Fruit fly (Drosophila melanogaster) whole organism, pupa: ENCODE results near the gene CG44090.

Experiments used
- CG13204 ChIP-seq: fragments of 200-800 bp; sonication (Bioruptor generic); optimal IDR thresholded peaks from 2 replicates; lab custom pipeline; 2018; ENCODE audit warnings: missing biosample characterization, mild to moderate bottlenecking, missing genetic modification characterization, moderate library complexity
- CG14655 ChIP-seq: fragments of 200-800 bp; sonication (Bioruptor generic); optimal IDR thresholded peaks from 3 replicates; lab custom pipeline; 2017; ENCODE audit warnings: mild to moderate bottlenecking, missing biosample characterization, missing genetic modification reagents, missing genetic modification characterization
- CG15710 ChIP-seq: fragments of 200-800 bp; sonication (Bioruptor generic); optimal IDR thresholded peaks from 2 replicates; lab custom pipeline; 2018; ENCODE audit warnings: missing biosample characterization, mild to moderate bottlenecking, missing genetic modification characterization, moderate library complexity
- CG8159 ChIP-seq: fragments of 200-800 bp; sonication (Bioruptor generic); optimal IDR thresholded peaks from 3 replicates; lab custom pipeline; 2018; ENCODE audit warnings: missing biosample characterization, mild to moderate bottlenecking, missing genetic modification characterization, moderate library complexity
- CG8301 ChIP-seq: fragments of 200-800 bp; sonication (Bioruptor generic); optimal IDR thresholded peaks from 2 replicates; lab custom pipeline; 2018; ENCODE audit warnings: missing biosample characterization, mild to moderate bottlenecking, missing genetic modification characterization
- CG9948 ChIP-seq: fragments of 200-800 bp; sonication (Bioruptor generic); optimal IDR thresholded peaks from 2 replicates; lab custom pipeline; 2018; ENCODE audit warnings: missing biosample characterization, mild to moderate bottlenecking, missing genetic modification characterization, moderate library complexity
- Ets98B ChIP-seq: fragments of 200-800 bp; sonication (Bioruptor generic); IDR thresholded peaks from 2 replicates; pipeline ENCODE4 v1.3.6; 2022; ENCODE audit warnings: missing biosample characterization, missing genetic modification characterization
- Pif1B ChIP-seq: fragments of 200-800 bp; sonication (Bioruptor generic); optimal IDR thresholded peaks from 3 replicates; lab custom pipeline; 2016; ENCODE audit warnings: missing biosample characterization, missing genetic modification characterization

DNA sequence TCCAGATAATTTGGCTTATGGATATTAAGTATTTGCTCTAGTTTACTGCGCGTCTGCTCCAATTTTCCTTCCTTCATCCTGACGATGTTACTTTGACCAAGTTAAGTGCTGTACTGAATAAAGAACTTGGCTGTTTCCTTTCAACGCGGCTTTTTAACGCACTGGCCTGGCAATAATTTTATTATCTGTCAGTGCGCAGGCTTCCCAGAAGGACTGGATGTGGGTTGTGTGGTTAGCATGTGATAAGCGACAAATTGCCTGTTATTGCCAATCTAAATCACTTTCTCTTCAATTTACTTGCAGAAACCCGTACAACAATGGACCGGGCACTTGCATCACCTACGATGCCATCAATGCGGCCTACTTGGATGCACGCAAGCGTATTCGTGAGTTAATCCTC, 6.4 kb upstream of the CG44090 start, which contains the start of gene CG14331:
- no peak for TF ChIP-seq Pif1B (GFP tag; lab: Kevin White, UChicago)
- no peak for TF ChIP-seq CG8301 (tag; lab: Kevin White, UChicago)
- no peak for TF ChIP-seq CG9948 (tag; lab: Kevin White, UChicago)
- TF ChIP-seq CG13204 (GFP tag; lab: Kevin White, UChicago): no peak
- TF ChIP-seq CG8159 (tag; lab: Kevin White, UChicago): no peak
- no peak for TF ChIP-seq CG14655 (GFP tag; lab: Kevin White, UChicago)
- no peak for TF ChIP-seq CG15710 (tag; lab: Kevin White, UChicago)
- no peak for TF ChIP-seq Ets98B (GFP tag; lab: Robert Waterston, UW)
